Fruit fly (Drosophila melanogaster) whole organism, embryonic: ENCODE results near the gene Tmep.
A peak's percentile ranks its signal among the peaks of the same experiment; 100 is the strongest.

Experiments
- CG10959 ChIP-seq: fragments of 200-800 bp; sonication (Bioruptor generic); IDR thresholded peaks from 2 replicates; pipeline ENCODE4 v1.3.6; 2022; ENCODE audit warnings: missing biosample characterization, missing genetic modification characterization
- CG11504 ChIP-seq: fragments of 200-800 bp; sonication (Bioruptor generic); optimal IDR thresholded peaks from 3 replicates; lab custom pipeline; 2019; ENCODE audit warnings: missing biosample characterization, mild to moderate bottlenecking, missing genetic modification characterization, moderate library complexity
- CG12104 ChIP-seq: fragments of 200-800 bp; sonication (Bioruptor generic); optimal IDR thresholded peaks from 3 replicates; lab custom pipeline; 2016; ENCODE audit warnings: missing biosample characterization, missing genetic modification characterization
- CG14710 ChIP-seq: fragments of 200-800 bp; sonication (Bioruptor generic); optimal IDR thresholded peaks from 3 replicates; lab custom pipeline; 2019; ENCODE audit warnings: missing biosample characterization, mild to moderate bottlenecking, missing genetic modification characterization, moderate library complexity
- CG17186 ChIP-seq: fragments of 200-800 bp; sonication (Bioruptor generic); optimal IDR thresholded peaks from 3 replicates; lab custom pipeline; 2017; ENCODE audit warnings: missing biosample characterization, missing genetic modification reagents, missing genetic modification characterization
- CG18262 ChIP-seq: fragments of 200-800 bp; optimal IDR thresholded peaks from 3 replicates; lab custom pipeline; 2019; ENCODE audit warnings: missing biosample characterization, mild to moderate bottlenecking, missing genetic modification characterization, moderate library complexity
- CG18764 ChIP-seq: fragments of 200-800 bp; sonication (Bioruptor generic); optimal IDR thresholded peaks from 3 replicates; lab custom pipeline; 2016; ENCODE audit warnings: missing biosample characterization, missing genetic modification characterization
- CG2889 ChIP-seq: fragments of 200-800 bp; sonication (Bioruptor generic); IDR thresholded peaks from 3 replicates; pipeline ENCODE4 v1.3.6; 2022; ENCODE audit warnings: missing biosample characterization, missing genetic modification characterization
- CG30020 ChIP-seq: fragments of 200-800 bp; optimal IDR thresholded peaks from 2 replicates; lab custom pipeline; 2019; ENCODE audit warnings: missing biosample characterization, mild to moderate bottlenecking, missing genetic modification characterization, moderate library complexity
- CG4360 ChIP-seq: fragments of 200-800 bp; sonication (Bioruptor generic); IDR thresholded peaks from 2 replicates; pipeline ENCODE4 v1.3.6; 2022; ENCODE audit warnings: missing biosample characterization, missing genetic modification characterization
- CG4730 ChIP-seq: fragments of 200-800 bp; sonication (Bioruptor generic); IDR thresholded peaks from 2 replicates; pipeline ENCODE4 v1.3.6; 2022; ENCODE audit warnings: missing biosample characterization, missing genetic modification characterization
- CG6791 ChIP-seq: fragments of 200-800 bp; sonication (Bioruptor generic); IDR thresholded peaks from 3 replicates; pipeline ENCODE4 v1.3.6; 2022; ENCODE audit warnings: missing biosample characterization, missing genetic modification characterization; ENCODE audit not compliant: partially characterized antibody
- CG8924 ChIP-seq: fragments of 200-800 bp; optimal IDR thresholded peaks from 3 replicates; lab custom pipeline; 2019; ENCODE audit warnings: missing biosample characterization, mild to moderate bottlenecking, missing genetic modification characterization, moderate library complexity
- CG8944 ChIP-seq: fragments of 200-800 bp; sonication (Bioruptor generic); optimal IDR thresholded peaks from 3 replicates; lab custom pipeline; 2016; ENCODE audit warnings: missing biosample characterization, missing genetic modification characterization
- Dip3 ChIP-seq: fragments of 200-800 bp; sonication (Bioruptor generic); optimal IDR thresholded peaks from 3 replicates; lab custom pipeline; 2016; ENCODE audit warnings: missing biosample characterization, missing genetic modification characterization
- Elba2 ChIP-seq: fragments of 200-800 bp; sonication (Bioruptor generic); optimal IDR thresholded peaks from 3 replicates; lab custom pipeline; 2016; ENCODE audit warnings: missing biosample characterization, missing genetic modification characterization
- Hand ChIP-seq: fragments of 200-800 bp; sonication (Bioruptor generic); optimal IDR thresholded peaks from 2 replicates; lab custom pipeline; 2017; ENCODE audit warnings: mild to moderate bottlenecking, missing biosample characterization, missing genetic modification reagents, missing genetic modification characterization
- Lpt ChIP-seq: fragments of >200 bp; optimal IDR thresholded peaks from 2 replicates; lab custom pipeline; 2018; ENCODE audit warnings: missing biosample characterization, missing genetic modification characterization
- NC2β ChIP-seq: fragments of 200-800 bp; sonication (Bioruptor generic); optimal IDR thresholded peaks from 2 replicates; lab custom pipeline; 2016; ENCODE audit warnings: missing biosample characterization, missing genetic modification characterization
- Neu2 ChIP-seq: fragments of 200-800 bp; sonication (Bioruptor generic); optimal IDR thresholded peaks from 3 replicates; lab custom pipeline; 2016; ENCODE audit warnings: missing biosample characterization, missing genetic modification characterization, borderline replicate concordance
- Nf-YC ChIP-seq: fragments of 200-800 bp; optimal IDR thresholded peaks from 3 replicates; lab custom pipeline; 2019; ENCODE audit warnings: missing biosample characterization, mild to moderate bottlenecking, missing genetic modification characterization, moderate library complexity
- Pdp1 ChIP-seq, 2 experiments: fragments of 200-800 bp; sonication (Bioruptor generic); optimal IDR thresholded peaks; 3 replicates each; lab custom pipeline; 2016; ENCODE audit warnings: missing biosample characterization in 2 of 2, missing genetic modification characterization in 2 of 2, mild to moderate bottlenecking in 1 of 2, moderate library complexity in 1 of 2
- Sin3A ChIP-seq: fragments of >200 bp; optimal IDR thresholded peaks from 2 replicates; lab custom pipeline; 2018
- Sry-δ ChIP-seq: fragments of 200-800 bp; sonication (Bioruptor generic); optimal IDR thresholded peaks from 2 replicates; lab custom pipeline; 2016; ENCODE audit warnings: missing biosample characterization, missing genetic modification characterization
- ato ChIP-seq: fragments of 200-800 bp; sonication (Bioruptor generic); IDR thresholded peaks from 2 replicates; pipeline ENCODE4 v1.3.6; 2022; ENCODE audit warnings: missing biosample characterization, missing genetic modification characterization; ENCODE audit not compliant: partially characterized antibody
- bbx ChIP-seq: fragments of 200-800 bp; sonication (Bioruptor generic); IDR thresholded peaks from 2 replicates; pipeline ENCODE4 v1.3.6; 2022; ENCODE audit warnings: missing biosample characterization, missing genetic modification characterization; ENCODE audit not compliant: partially characterized antibody
- bowl ChIP-seq: fragments of 200-800 bp; sonication (Bioruptor generic); IDR thresholded peaks from 2 replicates; pipeline ENCODE4 v1.3.6; 2022; ENCODE audit warnings: missing biosample characterization, missing genetic modification characterization
- eyg ChIP-seq: fragments of 200-800 bp; sonication (Bioruptor generic); optimal IDR thresholded peaks from 3 replicates; lab custom pipeline; 2016; ENCODE audit warnings: missing biosample characterization, missing genetic modification characterization
- gcm ChIP-seq: fragments of 200-800 bp; sonication (Bioruptor generic); optimal IDR thresholded peaks from 2 replicates; lab custom pipeline; 2019; ENCODE audit warnings: missing biosample characterization, mild to moderate bottlenecking, missing genetic modification characterization, moderate library complexity
- gfzf ChIP-seq: fragments of 200-800 bp; sonication (Bioruptor generic); optimal IDR thresholded peaks from 2 replicates; lab custom pipeline; 2016; ENCODE audit warnings: missing biosample characterization, mild to moderate bottlenecking, missing genetic modification characterization, moderate library complexity
- ham ChIP-seq: fragments of 200-800 bp; sonication (Bioruptor generic); IDR thresholded peaks from 2 replicates; pipeline ENCODE4 v1.3.6; 2022; ENCODE audit warnings: missing biosample characterization, missing genetic modification characterization
- otp ChIP-seq: fragments of 200-800 bp; sonication (Bioruptor generic); IDR thresholded peaks from 3 replicates; pipeline ENCODE4, ENCODE4 v1.3.6; 2022; ENCODE audit warnings: missing biosample characterization, missing genetic modification characterization
- phol ChIP-seq: fragments of 200-800 bp; sonication (Bioruptor generic); optimal IDR thresholded peaks from 3 replicates; lab custom pipeline; 2018; ENCODE audit warnings: missing biosample characterization, mild to moderate bottlenecking, missing genetic modification characterization, moderate library complexity
- prd ChIP-seq, 3 experiments: fragments of >200 bp in 2 of 3; fragments of 200-800 bp in 1 of 3; sonication (Bioruptor generic) in 1 of 3; optimal IDR thresholded peaks in 2 of 3; IDR thresholded peaks in 1 of 3; 2 replicates in 2 of 3; 3 replicates in 1 of 3; pipeline versions ENCODE4 v1.3.6 to Lab custom; 2017 to 2022; ENCODE audit warnings: missing biosample characterization in 1 of 3, missing genetic modification characterization in 1 of 3
- salm ChIP-seq: fragments of 200-800 bp; sonication (Bioruptor generic); optimal IDR thresholded peaks from 2 replicates; lab custom pipeline; 2018; ENCODE audit warnings: missing biosample characterization, mild to moderate bottlenecking, missing genetic modification characterization
- slbo ChIP-seq: fragments of 200-800 bp; sonication (Bioruptor generic); IDR thresholded peaks from 2 replicates; pipeline ENCODE4 v1.3.6; 2022; ENCODE audit warnings: missing biosample characterization, missing genetic modification characterization
- sna ChIP-seq: fragments of 200-800 bp; sonication (Bioruptor generic); IDR thresholded peaks from 2 replicates; pipeline ENCODE4 v1.3.6; 2022; ENCODE audit warnings: missing biosample characterization, missing genetic modification characterization; ENCODE audit not compliant: partially characterized antibody
- sr ChIP-seq: fragments of 200-800 bp; sonication (Bioruptor generic); IDR thresholded peaks from 3 replicates; pipeline ENCODE4 v1.3.6; 2022; ENCODE audit warnings: missing biosample characterization, missing genetic modification characterization
- vvl ChIP-seq: fragments of 200-800 bp; sonication (Bioruptor generic); IDR thresholded peaks from 2 replicates; pipeline ENCODE4 v1.3.6; 2022; ENCODE audit warnings: missing biosample characterization, missing genetic modification characterization

Gene Tmep

dm6 chr3L:1568225-1569161 is 488 bp upstream of the Tmep start, which contains the start of gene CG7879 (continued):
- TF ChIP-seq Lpt (no peak), bbx (0 out of 2 replicates have a peak, but pooled peaks have one; percentile 51), Sry-δ (GFP tag; lab: Kevin White, UChicago) (no peak), Neu2 (no peak), CG10959 (GFP tag; lab: Robert Waterston, UW) (no peak), CG30020 (tag; lab: Kevin White, UChicago) (peak; percentile 92), CG14710 (tag; lab: Kevin White, UChicago) (peak; percentile 72), CG6791 (GFP tag; lab: Robert Waterston, UW) (0 out of 3 replicates have a peak, but pooled peaks have one; percentile 35), slbo (GFP tag; lab: Robert Waterston, UW) (peak; percentile 33), eyg (GFP tag; lab: Kevin White, UChicago) (no peak), Pdp1 (GFP tag; optimal IDR thresholded peaks at IDR 0.05; lab: Kevin White, UChicago) (peak in 1 of 2 experiments; percentile 76), ato (GFP tag; lab: Robert Waterston, UW) (0 out of 2 replicates have a peak, but pooled peaks have one; percentile 23), prd (optimal IDR thresholded peaks at IDR 0.05; lab: Kevin White, UChicago) (no peak), prd (GFP tag; IDR thresholded peaks at IDR 0.05; lab: Robert Waterston, UW) (peak; percentile 64; the same call in 1 of the 3 replicates), Nf-YC (peak; percentile 33), otp (GFP tag; lab: Robert Waterston, UW) (0 out of 3 replicates have a peak, but pooled peaks have one; percentile 16), CG12104 (GFP tag; lab: Kevin White, UChicago) (no peak), gcm (GFP tag; lab: Kevin White, UChicago) (peak; percentile 7), CG4730 (GFP tag; lab: Robert Waterston, UW) (no peak), CG4360 (GFP tag; lab: Robert Waterston, UW) (peak; percentile 71), NC2β (GFP tag; lab: Kevin White, UChicago) (no peak), Dip3 (GFP tag; lab: Kevin White, UChicago) (no peak), bowl (GFP tag; lab: Robert Waterston, UW) (no peak), CG18262 (tag; lab: Kevin White, UChicago) (peak; percentile 10), salm (tag; lab: Kevin White, UChicago) (peak; percentile 9), sr (peak; percentile 91), Hand (GFP tag; lab: Kevin White, UChicago) (peak; percentile 25), Sin3A (peak; percentile 62), CG8924 (tag; lab: Kevin White, UChicago) (peak; percentile 47), CG17186 (peak; percentile 52), vvl (peak; percentile 17), phol (peak; percentile 99), gfzf (GFP tag; lab: Kevin White, UChicago) (peak; percentile 84), sna (GFP tag; lab: Robert Waterston, UW) (no peak), CG11504 (tag; lab: Kevin White, UChicago) (no peak), CG18764 (no peak), Elba2 (GFP tag; lab: Kevin White, UChicago) (no peak), ham (GFP tag; lab: Robert Waterston, UW) (no peak), CG8944 (GFP tag; lab: Kevin White, UChicago) (peak; percentile 2), CG2889 (GFP tag; lab: Robert Waterston, UW) (no peak)
